Fruit fly (Drosophila melanogaster) whole organism, adult: Measurements from ENCODE around the gene CG14441.

ENCODE experiments used
- CG11617 ChIP-seq: fragments of 200-800 bp; sonication (Bioruptor generic); optimal IDR thresholded peaks from 2 replicates; lab custom pipeline; 2017; ENCODE audit warnings: mild to moderate bottlenecking, missing biosample characterization, missing genetic modification reagents, missing genetic modification characterization
- CG12768 ChIP-seq: fragments of 200-800 bp; sonication (Bioruptor generic); optimal IDR thresholded peaks from 2 replicates; lab custom pipeline; 2017; ENCODE audit warnings: missing biosample characterization, missing genetic modification characterization, mild to moderate bottlenecking, moderate library complexity, missing genetic modification reagents
- CG14711 ChIP-seq: fragments of 200-800 bp; sonication (Bioruptor generic); optimal IDR thresholded peaks from 2 replicates; lab custom pipeline; 2018; ENCODE audit warnings: missing biosample characterization, mild to moderate bottlenecking, missing genetic modification characterization, moderate library complexity
- CG1620 ChIP-seq: fragments of 200-800 bp; sonication (Bioruptor generic); optimal IDR thresholded peaks from 2 replicates; lab custom pipeline; 2016; ENCODE audit warnings: missing biosample characterization, missing genetic modification characterization
- CG33017 ChIP-seq: fragments of 200-800 bp; sonication (Bioruptor generic); optimal IDR thresholded peaks from 2 replicates; lab custom pipeline; 2018; ENCODE audit warnings: missing biosample characterization, mild to moderate bottlenecking, missing genetic modification characterization, moderate library complexity
- CG5204 ChIP-seq: fragments of 200-800 bp; sonication (Bioruptor generic); optimal IDR thresholded peaks from 2 replicates; lab custom pipeline; 2016; ENCODE audit warnings: missing biosample characterization, missing genetic modification characterization
- CG7045 ChIP-seq: fragments of 200-800 bp; sonication (Bioruptor generic); optimal IDR thresholded peaks from 2 replicates; lab custom pipeline; 2017; ENCODE audit warnings: missing biosample characterization, mild to moderate bottlenecking, missing genetic modification characterization
- CG7101 ChIP-seq: fragments of 200-800 bp; sonication (Bioruptor generic); optimal IDR thresholded peaks from 2 replicates; lab custom pipeline; 2018; ENCODE audit warnings: missing biosample characterization, mild to moderate bottlenecking, missing genetic modification characterization, moderate library complexity
- Clk ChIP-seq: fragments of 200-800 bp; sonication (Bioruptor generic); optimal IDR thresholded peaks from 2 replicates; lab custom pipeline; 2017; ENCODE audit warnings: missing biosample characterization, missing genetic modification characterization
- Crg-1 ChIP-seq: fragments of 200-800 bp; sonication (Bioruptor generic); optimal IDR thresholded peaks from 2 replicates; lab custom pipeline; 2016; ENCODE audit warnings: missing biosample characterization, missing genetic modification characterization
- Hr96 ChIP-seq: fragments of 200-800 bp; sonication (Bioruptor generic); optimal IDR thresholded peaks from 2 replicates; lab custom pipeline; 2016; ENCODE audit warnings: missing biosample characterization, missing genetic modification characterization
- Mnt ChIP-seq: fragments of 200-800 bp; sonication (Bioruptor generic); optimal IDR thresholded peaks from 2 replicates; lab custom pipeline; 2016; ENCODE audit warnings: missing biosample characterization, mild to moderate bottlenecking, missing genetic modification characterization
- bab1 ChIP-seq: fragments of 200-800 bp; sonication (Bioruptor generic); optimal IDR thresholded peaks from 3 replicates; lab custom pipeline; 2019; ENCODE audit warnings: missing biosample characterization, mild to moderate bottlenecking, missing genetic modification characterization, moderate library complexity
- cic ChIP-seq: fragments of 200-800 bp; sonication (Bioruptor generic); optimal IDR thresholded peaks from 2 replicates; lab custom pipeline; 2017; ENCODE audit warnings: missing biosample characterization, mild to moderate bottlenecking, missing genetic modification characterization, moderate library complexity
- cnc ChIP-seq, 2 experiments: fragments of >200 bp; optimal IDR thresholded peaks; 2 replicates each; lab custom pipeline; 2017
- kay ChIP-seq: fragments of 200-800 bp; sonication (Bioruptor generic); peaks from one replicate; lab custom pipeline; 2016; ENCODE audit warnings: missing biosample characterization, missing genetic modification characterization, borderline replicate concordance
- ovo ChIP-seq: fragments of 200-800 bp; sonication (Bioruptor generic); optimal IDR thresholded peaks from 2 replicates; lab custom pipeline; 2016; ENCODE audit warnings: missing biosample characterization, missing genetic modification characterization
- pad ChIP-seq: fragments of 200-800 bp; sonication (Bioruptor generic); optimal IDR thresholded peaks from 3 replicates; lab custom pipeline; 2017; ENCODE audit warnings: missing biosample characterization, missing genetic modification characterization, mild to moderate bottlenecking, moderate library complexity, missing genetic modification reagents
- tj ChIP-seq: fragments of 200-800 bp; sonication (Bioruptor generic); optimal IDR thresholded peaks from 3 replicates; lab custom pipeline; 2017; ENCODE audit warnings: missing biosample characterization, mild to moderate bottlenecking, missing genetic modification characterization, moderate library complexity
- toe ChIP-seq: fragments of 200-800 bp; sonication (Bioruptor generic); optimal IDR thresholded peaks from 2 replicates; lab custom pipeline; 2016; ENCODE audit warnings: missing biosample characterization, missing genetic modification characterization

CG14441 gene

dm6 chrX:6700990-6701530 lies 1.8 kb downstream of the CG14441 start:
- TF ChIP-seq Clk = no peak
- TF ChIP-seq CG12768 (GFP tag; lab: Kevin White, UChicago) = no peak
- no peak for TF ChIP-seq CG1620 (GFP tag; lab: Kevin White, UChicago)
- TF ChIP-seq ovo = no peak
- TF ChIP-seq Hr96 = no peak
- TF ChIP-seq CG5204 = no peak
- no peak for TF ChIP-seq Mnt
- no peak for TF ChIP-seq pad (GFP tag; lab: Kevin White, UChicago)
- no peak for TF ChIP-seq CG11617
- no peak for TF ChIP-seq CG33017 (tag; lab: Kevin White, UChicago)
- TF ChIP-seq CG7101 (tag; lab: Kevin White, UChicago) = no peak
- TF ChIP-seq tj = no peak

dm6 chrX:6702028-6702433 lies 2.7 kb downstream of the CG14441 start:
- TF ChIP-seq kay (GFP tag; lab: Kevin White, UChicago) (no peak), CG7101 (tag; lab: Kevin White, UChicago) (peak; percentile 67), bab1 (GFP tag; lab: Kevin White, UChicago) (peak; percentile 83), Mnt (no peak), CG11617 (no peak), CG1620 (GFP tag; lab: Kevin White, UChicago) (peak; percentile 17), CG12768 (GFP tag; lab: Kevin White, UChicago) (no peak), cnc (optimal IDR thresholded peaks at IDR 0.05; lab: Kevin White, UChicago) (no peak), ovo (no peak), CG7045 (GFP tag; lab: Kevin White, UChicago) (peak; percentile 27), CG14711 (tag; lab: Kevin White, UChicago) (peak; percentile 52), cic (no peak), toe (GFP tag; lab: Kevin White, UChicago) (no peak), CG5204 (peak; percentile 10), pad (GFP tag; lab: Kevin White, UChicago) (no peak), Hr96 (no peak), tj (peak; percentile 20), CG33017 (tag; lab: Kevin White, UChicago) (peak; percentile 7)

dm6 chrX:6702591-6702990 lies 3.3 kb downstream of the CG14441 start:
- no peak for TF ChIP-seq bab1 (GFP tag; lab: Kevin White, UChicago)
- TF ChIP-seq cic = peak; percentile 1
- TF ChIP-seq kay (GFP tag; lab: Kevin White, UChicago) = no peak
- TF ChIP-seq CG12768 (GFP tag; lab: Kevin White, UChicago) = no peak

- no peak for TF ChIP-seq CG14711 (tag; lab: Kevin White, UChicago)
- TF ChIP-seq CG11617 = peak; percentile 4
- TF ChIP-seq CG5204 = no peak
- peak; percentile 36 for TF ChIP-seq kay (GFP tag; lab: Kevin White, UChicago)
These were observed 3.9 kb downstream of the CG14441 start for dm6 chrX:6703237-6703636.

dm6 chrX:6703957-6704356 lies 4.6 kb downstream of the CG14441 start:
- TF ChIP-seq Clk = no peak
- TF ChIP-seq tj = no peak
- no peak for TF ChIP-seq CG14711 (tag; lab: Kevin White, UChicago)
- no peak for TF ChIP-seq CG5204
- TF ChIP-seq pad (GFP tag; lab: Kevin White, UChicago) = no peak
- no peak for TF ChIP-seq CG7045 (GFP tag; lab: Kevin White, UChicago)
- no peak for TF ChIP-seq toe (GFP tag; lab: Kevin White, UChicago)

- no peak for TF ChIP-seq ovo
- TF ChIP-seq CG5204 = no peak
- TF ChIP-seq pad (GFP tag; lab: Kevin White, UChicago) = no peak
- peak; percentile 24 for TF ChIP-seq CG11617
- TF ChIP-seq CG7045 (GFP tag; lab: Kevin White, UChicago) = peak; percentile 2
- no peak for TF ChIP-seq bab1 (GFP tag; lab: Kevin White, UChicago)
- no peak for TF ChIP-seq CG33017 (tag; lab: Kevin White, UChicago)
- TF ChIP-seq Crg-1 (GFP tag; lab: Kevin White, UChicago) = no peak
- no peak for TF ChIP-seq kay (GFP tag; lab: Kevin White, UChicago)
- peak; percentile 33 for TF ChIP-seq Mnt
- peak; percentile 24 for TF ChIP-seq CG7101 (tag; lab: Kevin White, UChicago)
- no peak for TF ChIP-seq CG1620 (GFP tag; lab: Kevin White, UChicago)
- peak; percentile 0 for TF ChIP-seq CG14711 (tag; lab: Kevin White, UChicago)
- TF ChIP-seq cic = peak; percentile 66
- TF ChIP-seq cnc (optimal IDR thresholded peaks at IDR 0.05; lab: Kevin White, UChicago) = no peak
- peak; percentile 47 for TF ChIP-seq Hr96
- TF ChIP-seq toe (GFP tag; lab: Kevin White, UChicago) = peak; percentile 6
- peak; percentile 13 for TF ChIP-seq CG12768 (GFP tag; lab: Kevin White, UChicago)
- TF ChIP-seq tj = peak; percentile 87
- no peak for TF ChIP-seq Clk
These were observed 5.9 kb downstream of the CG14441 start for dm6 chrX:6705059-6705802.

- TF ChIP-seq Mnt (no peak), toe (GFP tag; lab: Kevin White, UChicago) (no peak), tj (no peak), Hr96 (no peak), pad (GFP tag; lab: Kevin White, UChicago) (no peak)
These were observed 6.6 kb downstream of the CG14441 start for dm6 chrX:6705890-6706289.
